Fruit fly (Drosophila melanogaster): Measurements from ENCODE around the gene CG13949.

dm6 chr2L:886743-887142 lies 31.6 kb downstream of the CG13949 start:
- no peak for TF ChIP-seq pdm3 (GFP tag; optimal IDR thresholded peaks at IDR 0.05)
- TF ChIP-seq svp (GFP tag): no peak
- TF ChIP-seq Blimp-1 (GFP tag; optimal IDR thresholded peaks at IDR 0.05): no peak
- TF ChIP-seq Hr39 (GFP tag; optimal IDR thresholded peaks at IDR 0.05): no peak
- TF ChIP-seq CG8119 (GFP tag; IDR thresholded peaks at IDR 0.05): no peak
- no peak for TF ChIP-seq ss (GFP tag; optimal IDR thresholded peaks at IDR 0.05)
- TF ChIP-seq CG6808 (GFP tag; optimal IDR thresholded peaks at IDR 0.05): no peak
- TF ChIP-seq CG6854 (GFP tag; optimal IDR thresholded peaks at IDR 0.05): no peak
- TF ChIP-seq Sox102F (GFP tag; optimal IDR thresholded peaks at IDR 0.05): no peak
- TF ChIP-seq CG3919 (GFP tag; optimal IDR thresholded peaks at IDR 0.05): no peak
- TF ChIP-seq spab (GFP tag; optimal IDR thresholded peaks at IDR 0.05): no peak
- no peak for TF ChIP-seq dac (GFP tag; optimal IDR thresholded peaks at IDR 0.05)

All from whole organism, prepupa.